Fruit fly (Drosophila melanogaster): ENCODE results near the gene CG31955.

Gene CG31955

dm6 chr2L:3748691-3749090 is 35.8 kb upstream of the CG31955 start (continued):
- TF ChIP-seq org-1 (GFP tag; optimal IDR thresholded peaks at IDR 0.05) (no peak), ftz-f1 (GFP tag; optimal IDR thresholded peaks at IDR 0.05) (no peak), Opbp (GFP tag; IDR thresholded peaks at IDR 0.05; ENCODE audit: partially characterized antibody) (no peak), Doc3 (GFP tag; IDR thresholded peaks at IDR 0.05; ENCODE audit: partially characterized antibody) (no peak), z (GFP tag; IDR thresholded peaks at IDR 0.05) (no peak), ind (GFP tag; optimal IDR thresholded peaks at IDR 0.05) (no peak), bsh (GFP tag; optimal IDR thresholded peaks at IDR 0.05) (no peak), CG10267 (tag; optimal IDR thresholded peaks at IDR 0.05) (no peak), trem (tag; optimal IDR thresholded peaks at IDR 0.05) (no peak), Hmr (GFP tag; optimal IDR thresholded peaks at IDR 0.05) (peak; percentile 41), CG9932 (GFP tag; IDR thresholded peaks at IDR 0.05) (0 out of 2 replicates have a peak, but pooled peaks have one; percentile 4), wek (GFP tag; optimal IDR thresholded peaks at IDR 0.05) (no peak), bowl (GFP tag; IDR thresholded peaks at IDR 0.05) (no peak), run (tag; optimal IDR thresholded peaks at IDR 0.05) (no peak), CG5180 (GFP tag; optimal IDR thresholded peaks at IDR 0.05) (no peak), bab2 (GFP tag; optimal IDR thresholded peaks at IDR 0.05) (no peak), cg (GFP tag; optimal IDR thresholded peaks at IDR 0.05) (no peak), CG2202 (tag; optimal IDR thresholded peaks at IDR 0.05) (no peak), bbx (GFP tag; IDR thresholded peaks at IDR 0.05; ENCODE audit: partially characterized antibody) (no peak), NFAT (GFP tag; IDR thresholded peaks at IDR 0.05) (no peak), Asciz (GFP tag; optimal IDR thresholded peaks at IDR 0.05) (peak; percentile 18), CkIIα-i1 (GFP tag; IDR thresholded peaks at IDR 0.05) (no peak), ERR (GFP tag; optimal IDR thresholded peaks at IDR 0.05) (no peak), CG1792 (GFP tag; optimal IDR thresholded peaks at IDR 0.05) (no peak), CTCF (GFP tag; optimal IDR thresholded peaks at IDR 0.05) (peak; percentile 49), Trl (optimal IDR thresholded peaks at IDR 0.05) (no peak), Trl (GFP tag; optimal IDR thresholded peaks at IDR 0.05) (peak; percentile 24), wdn (GFP tag; IDR thresholded peaks at IDR 0.05) (no peak), ash1 (GFP tag; optimal IDR thresholded peaks at IDR 0.05) (no peak), corto (GFP tag; optimal IDR thresholded peaks at IDR 0.05) (no peak), CG15514 (GFP tag; optimal IDR thresholded peaks at IDR 0.05) (peak; percentile 26), slbo (GFP tag; IDR thresholded peaks at IDR 0.05) (0 out of 2 replicates have a peak, but pooled peaks have one; percentile 46), grau (tag; optimal IDR thresholded peaks at IDR 0.05) (no peak), usp (GFP tag; optimal IDR thresholded peaks at IDR 0.05) (no peak), CG18764 (GFP tag; optimal IDR thresholded peaks at IDR 0.05) (no peak), peb (GFP tag; IDR thresholded peaks at IDR 0.05) (no peak), pzg (GFP tag; optimal IDR thresholded peaks at IDR 0.05) (no peak), scrt (GFP tag; optimal IDR thresholded peaks at IDR 0.05) (peak; percentile 17), CG15269 (tag; optimal IDR thresholded peaks at IDR 0.05) (no peak), CG8290 (GFP tag; optimal IDR thresholded peaks at IDR 0.05) (no peak), CG8290 (tag; optimal IDR thresholded peaks at IDR 0.05) (no peak), Side (GFP tag; optimal IDR thresholded peaks at IDR 0.05) (no peak), Ada2b (GFP tag; IDR thresholded peaks at IDR 0.05) (peak; percentile 11; the same call in 1 of the 2 replicates), Dfd (GFP tag; optimal IDR thresholded peaks at IDR 0.05) (no peak), Lhr (GFP tag; optimal IDR thresholded peaks at IDR 0.05) (no peak), kah (GFP tag; optimal IDR thresholded peaks at IDR 0.05) (no peak), ewg (GFP tag; optimal IDR thresholded peaks at IDR 0.05) (no peak), zfh1 (GFP tag; IDR thresholded peaks at IDR 0.05) (0 out of 3 replicates have a peak, but pooled peaks have one; percentile 41), CG12155 (GFP tag; optimal IDR thresholded peaks at IDR 0.05) (no peak), fd96Cb (tag; optimal IDR thresholded peaks at IDR 0.05) (no peak), slou (GFP tag; optimal IDR thresholded peaks at IDR 0.05) (no peak), CG3163 (GFP tag; optimal IDR thresholded peaks at IDR 0.05) (no peak), CG10959 (GFP tag; IDR thresholded peaks at IDR 0.05) (no peak)

Measured in whole organism, embryonic.